Worm (Caenorhabditis elegans) whole organism, mixed stage, embryonic: ENCODE measurements around the gene F42F12.11.
A peak's percentile ranks its signal among the peaks of the same experiment; 100 is the strongest.

Experiments
- M03D4.4 ChIP-seq: sonication (generic microtip); optimal IDR thresholded peaks from 2 replicates; lab custom pipeline; 2017; ENCODE audit warnings: mild to moderate bottlenecking, missing genetic modification characterization, missing compliant biosample characterization
- blmp-1 ChIP-seq: fragments of 150-350 bp; optimal IDR thresholded peaks from 2 replicates; lab custom pipeline; 2014; ENCODE audit warnings: missing biosample characterization, missing genetic modification characterization
- ceh-39 ChIP-seq: fragments of 150-350 bp; optimal IDR thresholded peaks from 2 replicates; lab custom pipeline; 2014; ENCODE audit warnings: missing biosample characterization, missing genetic modification characterization
- ceh-43 ChIP-seq: fragments of 200-800 bp; sonication (Bioruptor generic); optimal IDR thresholded peaks from 2 replicates; lab custom pipeline; 2018; ENCODE audit warnings: mild to moderate bottlenecking, missing genetic modification characterization, moderate library complexity, missing compliant biosample characterization
- ceh-83 ChIP-seq: fragments of 200-800 bp; sonication (Bioruptor generic); optimal IDR thresholded peaks from 2 replicates; lab custom pipeline; 2018; ENCODE audit warnings: mild to moderate bottlenecking, missing genetic modification characterization, missing compliant biosample characterization
- cnd-1 ChIP-seq: fragments of 200-800 bp; sonication (Bioruptor generic); optimal IDR thresholded peaks from 2 replicates; lab custom pipeline; 2018; ENCODE audit warnings: mild to moderate bottlenecking, missing genetic modification characterization, missing compliant biosample characterization
- drap-1 ChIP-seq: fragments of 200-800 bp; sonication (Bioruptor generic); optimal IDR thresholded peaks from 3 replicates; lab custom pipeline; 2018; ENCODE audit warnings: mild to moderate bottlenecking, missing genetic modification characterization, missing compliant biosample characterization
- elt-1 ChIP-seq: sonication (generic microtip); optimal IDR thresholded peaks from 2 replicates; lab custom pipeline; 2017; ENCODE audit warnings: missing genetic modification characterization, mild to moderate bottlenecking, missing compliant biosample characterization, antibody characterized with exemption, moderate library complexity, borderline replicate concordance; ENCODE audit not compliant: insufficient read depth
- elt-3 ChIP-seq: fragments of 150-350 bp; optimal IDR thresholded peaks from 2 replicates; lab custom pipeline; 2014; ENCODE audit warnings: missing biosample characterization, missing genetic modification characterization
- ham-2 ChIP-seq: fragments of 200-800 bp; sonication (Bioruptor generic); optimal IDR thresholded peaks from 2 replicates; lab custom pipeline; 2018; ENCODE audit warnings: mild to moderate bottlenecking, missing genetic modification characterization, missing compliant biosample characterization
- lin-32 ChIP-seq: fragments of 200-800 bp; sonication (Bioruptor generic); optimal IDR thresholded peaks from 2 replicates; lab custom pipeline; 2018; ENCODE audit warnings: mild to moderate bottlenecking, missing genetic modification characterization, missing compliant biosample characterization
- lsy-2 ChIP-seq: fragments of 150-350 bp; optimal IDR thresholded peaks from 2 replicates; lab custom pipeline; 2014; ENCODE audit warnings: missing biosample characterization, missing genetic modification characterization
- mab-5 ChIP-seq: fragments of 150-350 bp; optimal IDR thresholded peaks from 2 replicates; lab custom pipeline; 2014; ENCODE audit warnings: missing biosample characterization, missing genetic modification characterization
- mep-1 ChIP-seq: fragments of 150-350 bp; optimal IDR thresholded peaks from 2 replicates; lab custom pipeline; 2017; ENCODE audit warnings: missing biosample characterization, missing genetic modification reagents, missing genetic modification characterization, inconsistent platforms
- mls-2 ChIP-seq: sonication (generic microtip); optimal IDR thresholded peaks from 2 replicates; lab custom pipeline; 2016; ENCODE audit warnings: mild to moderate bottlenecking, missing genetic modification characterization, moderate library complexity, missing compliant biosample characterization
- nhr-12 ChIP-seq: fragments of 150-350 bp; optimal IDR thresholded peaks from 2 replicates; lab custom pipeline; 2014; ENCODE audit warnings: missing biosample characterization, missing genetic modification characterization
- nhr-2 ChIP-seq: fragments of 150-350 bp; optimal IDR thresholded peaks from 2 replicates; lab custom pipeline; 2014; ENCODE audit warnings: missing biosample characterization, missing genetic modification characterization
- nhr-237 ChIP-seq: fragments of 150-350 bp; optimal IDR thresholded peaks from 2 replicates; lab custom pipeline; 2014; ENCODE audit warnings: missing biosample characterization, missing genetic modification characterization
- nhr-28 ChIP-seq: fragments of 150-350 bp; optimal IDR thresholded peaks from 2 replicates; lab custom pipeline; 2014; ENCODE audit warnings: missing biosample characterization, missing genetic modification characterization
- nhr-76 ChIP-seq: sonication (generic microtip); optimal IDR thresholded peaks from 2 replicates; lab custom pipeline; 2017; ENCODE audit warnings: missing biosample characterization, missing genetic modification characterization
- pha-4 ChIP-seq: fragments of 150-350 bp; optimal IDR thresholded peaks from 2 replicates; lab custom pipeline; 2018; ENCODE audit warnings: missing biosample characterization, missing genetic modification reagents, missing genetic modification characterization
- sem-2 ChIP-seq: fragments of 200-800 bp; sonication (Bioruptor generic); optimal IDR thresholded peaks from 2 replicates; lab custom pipeline; 2018; ENCODE audit warnings: mild to moderate bottlenecking, missing genetic modification characterization, missing compliant biosample characterization
- snpc-4 ChIP-seq: fragments of 150-350 bp; optimal IDR thresholded peaks from 2 replicates; lab custom pipeline; 2014; ENCODE audit warnings: missing biosample characterization, missing genetic modification characterization
- sptf-1 ChIP-seq: sonication (generic microtip); optimal IDR thresholded peaks from 2 replicates; lab custom pipeline; 2017; ENCODE audit warnings: mild to moderate bottlenecking, missing genetic modification characterization, moderate library complexity, missing compliant biosample characterization
- tbx-8 ChIP-seq: fragments of 200-800 bp; sonication (Bioruptor generic); optimal IDR thresholded peaks from 2 replicates; lab custom pipeline; 2018; ENCODE audit warnings: mild to moderate bottlenecking, missing genetic modification characterization, moderate library complexity, missing compliant biosample characterization
- unc-120 ChIP-seq: sonication (generic microtip); optimal IDR thresholded peaks from 2 replicates; lab custom pipeline; 2017; ENCODE audit warnings: missing genetic modification characterization, missing compliant biosample characterization; ENCODE audit not compliant: poor library complexity, severe bottlenecking
- unc-39 ChIP-seq: fragments of 150-350 bp; optimal IDR thresholded peaks from 2 replicates; lab custom pipeline; 2014; ENCODE audit warnings: missing biosample characterization, missing genetic modification characterization
- unc-62 ChIP-seq: fragments of 150-350 bp; optimal IDR thresholded peaks from 2 replicates; lab custom pipeline; 2014; ENCODE audit warnings: missing biosample characterization, missing genetic modification reagents, missing genetic modification characterization
- zip-8 ChIP-seq: fragments of 150-350 bp; optimal IDR thresholded peaks from 2 replicates; lab custom pipeline; 2014; ENCODE audit warnings: missing biosample characterization, missing genetic modification characterization
- ztf-11 ChIP-seq: fragments of 150-350 bp; optimal IDR thresholded peaks from 2 replicates; lab custom pipeline; 2014; ENCODE audit warnings: missing biosample characterization, missing genetic modification characterization

The F42F12.11 gene

DNA sequence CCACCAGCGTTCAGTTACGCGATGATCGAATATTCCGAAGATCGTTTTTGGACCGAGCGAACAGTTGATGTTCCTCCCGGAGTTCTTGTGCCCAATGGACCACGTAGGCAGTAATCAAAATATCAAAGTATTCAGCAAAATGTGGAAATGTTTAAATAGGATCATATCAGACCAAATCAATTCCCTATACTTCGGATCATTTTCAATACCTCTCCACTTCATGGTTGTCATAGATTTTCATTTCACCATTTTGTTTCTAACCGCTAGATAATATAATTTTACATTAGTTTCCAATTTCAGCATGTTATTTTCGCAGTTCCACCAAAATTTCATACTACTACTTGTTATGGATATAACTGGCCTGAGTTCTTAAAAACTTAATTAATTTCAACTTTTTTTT, 29.3 kb upstream of the F42F12.11 start:
- TF ChIP-seq sptf-1 (no peak), elt-1 (tag; lab: Kevin White, UChicago) (no peak), ceh-83 (GFP tag; lab: Kevin White, UChicago) (no peak), nhr-2 (tag; lab: Kevin White, UChicago) (no peak), unc-62 (GFP tag; lab: Kevin White, UChicago) (no peak), zip-8 (tag; lab: Kevin White, UChicago) (no peak), ztf-11 (no peak), ham-2 (GFP tag; lab: Kevin White, UChicago) (no peak), ceh-43 (GFP tag; lab: Kevin White, UChicago) (no peak), snpc-4 (no peak), tbx-8 (GFP tag; lab: Kevin White, UChicago) (no peak), sem-2 (no peak), mls-2 (tag; lab: Kevin White, UChicago) (no peak), nhr-76 (tag; lab: Kevin White, UChicago) (no peak), cnd-1 (tag; lab: Kevin White, UChicago) (no peak), lin-32 (GFP tag; lab: Kevin White, UChicago) (no peak), unc-120 (no peak), nhr-28 (no peak)

DNA sequence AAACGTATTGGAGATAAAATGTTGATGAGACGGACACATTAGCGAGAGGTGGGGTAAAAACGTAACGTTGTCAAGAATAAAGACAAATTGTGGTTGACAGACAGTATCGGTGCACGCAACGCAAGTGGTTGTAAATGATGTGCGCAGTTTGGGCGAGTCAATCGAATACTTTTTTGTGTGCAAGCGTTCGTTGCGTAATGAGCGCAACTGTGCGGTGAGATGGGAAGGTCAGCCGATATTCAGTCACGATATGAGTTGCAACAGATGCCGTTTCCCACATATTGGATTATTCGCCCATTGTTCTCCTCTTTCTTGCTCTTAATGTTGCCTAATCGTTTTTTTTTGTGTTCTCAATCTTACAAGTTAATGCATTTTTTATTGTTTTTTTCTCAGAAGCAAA, 26.1 kb upstream of the F42F12.11 start, which contains the start of gene ceh-40:
TSS of gene ceh-40 (minus strand) at position 41 of the 400 bp plus-strand sequence.
- TF ChIP-seq ztf-11 (no peak), zip-8 (tag; lab: Kevin White, UChicago) (peak; percentile 50), cnd-1 (tag; lab: Kevin White, UChicago) (peak; percentile 36), nhr-2 (tag; lab: Kevin White, UChicago) (peak; percentile 74), unc-62 (GFP tag; lab: Kevin White, UChicago) (peak; percentile 51), sem-2 (no peak), ceh-39 (tag; lab: Kevin White, UChicago) (peak; percentile 63), nhr-237 (tag; lab: Kevin White, UChicago) (no peak), nhr-12 (no peak), snpc-4 (no peak), unc-120 (no peak)

DNA sequence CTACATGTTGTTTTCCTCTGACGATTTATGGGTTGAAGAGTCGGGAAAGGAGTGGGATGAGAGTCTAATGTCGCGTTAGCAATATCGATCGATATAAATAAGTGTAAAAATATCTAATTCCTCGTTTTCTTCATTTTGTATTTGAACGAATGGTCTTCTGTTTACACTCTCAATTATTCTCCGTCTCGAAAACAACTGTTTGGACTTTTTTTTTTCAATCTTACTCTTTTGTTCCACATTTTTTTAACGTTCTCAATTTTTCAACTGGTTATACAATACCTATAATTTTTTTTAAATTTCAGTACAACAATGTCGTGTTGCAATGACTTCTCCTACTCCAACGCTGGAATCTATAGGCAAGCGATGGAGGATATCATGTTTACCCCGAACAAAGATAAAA, 25.5 kb upstream of the F42F12.11 start, which contains the start of gene F17A2.13:
TSS of gene F17A2.13 (plus strand) at position 301 of the 400 bp plus-strand sequence.
- TF ChIP-seq mep-1 (tag; lab: Kevin White, UChicago), result no peak
- TF ChIP-seq nhr-237 (tag; lab: Kevin White, UChicago), result no peak
- no peak for TF ChIP-seq lin-32 (GFP tag; lab: Kevin White, UChicago)
- TF ChIP-seq nhr-12, result no peak
- no peak for TF ChIP-seq unc-39 (tag; lab: Kevin White, UChicago)
- TF ChIP-seq mab-5 (tag; lab: Kevin White, UChicago), result no peak

DNA sequence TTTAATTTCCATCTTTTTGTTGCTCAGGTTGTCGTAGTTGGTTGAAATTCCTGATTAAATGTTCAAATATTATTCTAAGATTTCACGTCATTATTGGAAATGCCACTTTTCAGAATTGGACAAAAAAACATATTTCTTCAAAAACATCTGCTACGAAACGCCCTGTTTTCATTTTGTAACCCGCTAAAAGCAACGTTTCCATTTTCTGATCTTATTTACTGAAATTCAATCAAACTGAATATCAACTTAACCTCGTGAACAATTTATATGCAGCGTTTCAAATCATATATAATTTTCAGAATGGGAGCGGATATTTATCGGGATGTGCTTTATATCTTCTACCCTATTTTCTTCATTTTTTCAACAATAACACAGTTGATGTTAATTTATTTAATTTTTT, 23.4 kb upstream of the F42F12.11 start, which contains the start of gene srd-40:
TSS of gene srd-40 (plus strand) at position 301 of the 400 bp plus-strand sequence.
- TF ChIP-seq unc-62 (GFP tag; lab: Kevin White, UChicago), result no peak

ce11 chrX:12326424-12326823, 20.4 kb upstream of the F42F12.11 start, which contains the start of gene srd-41:
srd-41 (plus strand) TSS chrX:12326724.
- no peak for TF ChIP-seq pha-4
- no peak for TF ChIP-seq elt-1 (tag; lab: Kevin White, UChicago)
- no peak for TF ChIP-seq blmp-1
- no peak for TF ChIP-seq lsy-2
- TF ChIP-seq mls-2 (tag; lab: Kevin White, UChicago), result no peak
- no peak for TF ChIP-seq ham-2 (GFP tag; lab: Kevin White, UChicago)
- no peak for TF ChIP-seq nhr-76 (tag; lab: Kevin White, UChicago)
- TF ChIP-seq sem-2, result no peak
- TF ChIP-seq elt-3, result no peak
- no peak for TF ChIP-seq tbx-8 (GFP tag; lab: Kevin White, UChicago)
- TF ChIP-seq drap-1 (GFP tag; lab: Kevin White, UChicago), result no peak
- no peak for TF ChIP-seq ceh-43 (GFP tag; lab: Kevin White, UChicago)
- no peak for TF ChIP-seq lin-32 (GFP tag; lab: Kevin White, UChicago)
- TF ChIP-seq M03D4.4 (tag; lab: Kevin White, UChicago), result no peak
- TF ChIP-seq mab-5 (tag; lab: Kevin White, UChicago), result no peak
- no peak for TF ChIP-seq nhr-237 (tag; lab: Kevin White, UChicago)
- TF ChIP-seq unc-62 (GFP tag; lab: Kevin White, UChicago), result no peak
